Worm (Caenorhabditis elegans) whole organism, L4 larva: ENCODE measurements around the gene lin-52.
A peak's percentile ranks its signal among the peaks of the same experiment; 100 is the strongest.
"Not testable (repeated sequence)": the region's sequence is repeated elsewhere in the genome, so short reads cannot be mapped to it uniquely, and the experiment has no call there.

Source experiments
- D1046.2 ChIP-seq: fragments of 200-800 bp; sonication (Bioruptor generic); IDR thresholded peaks from 2 replicates; pipeline ENCODE4 v1.3.6; 2022; ENCODE audit warnings: missing genetic modification characterization, missing compliant biosample characterization
- F26F4.8 ChIP-seq: fragments of 200-800 bp; sonication (Bioruptor generic); conservative IDR thresholded peaks from 2 replicates; pipeline ENCODE4 v1.3.6; 2022; ENCODE audit warnings: missing genetic modification characterization, missing compliant biosample characterization
- F44E2.7 ChIP-seq: fragments of 200-800 bp; sonication (Bioruptor generic); IDR thresholded peaks from 2 replicates; pipeline ENCODE4 v2.1.2; 2022; ENCODE audit warnings: missing genetic modification characterization, missing compliant biosample characterization
- R02D3.7 ChIP-seq: fragments of 150-350 bp; sonication (generic microtip); optimal IDR thresholded peaks from 3 replicates; lab custom pipeline; 2014; ENCODE audit warnings: missing biosample characterization, missing genetic modification characterization
- Y48G9A.11 ChIP-seq: fragments of 200-800 bp; sonication (Bioruptor generic); IDR thresholded peaks from 2 replicates; pipeline ENCODE4 v1.3.6; 2022; ENCODE audit warnings: missing genetic modification reagents, missing genetic modification characterization, missing compliant biosample characterization
- ZK337.2 ChIP-seq: fragments of 200-800 bp; sonication (Bioruptor generic); IDR thresholded peaks from 2 replicates; pipeline ENCODE4 v1.3.6; 2022; ENCODE audit warnings: missing genetic modification reagents, missing genetic modification characterization, missing compliant biosample characterization
- aha-1 ChIP-seq: fragments of 150-350 bp; peaks from one replicate; lab custom pipeline; 2014; ENCODE audit warnings: missing biosample characterization, missing genetic modification characterization
- arid-1 ChIP-seq: fragments of 200-800 bp; sonication (Bioruptor generic); conservative IDR thresholded peaks from 2 replicates; pipeline ENCODE4 v1.3.6; 2022; ENCODE audit warnings: missing genetic modification reagents, missing genetic modification characterization, missing compliant biosample characterization
- attf-4 ChIP-seq: sonication (generic microtip); optimal IDR thresholded peaks from 3 replicates; lab custom pipeline; 2017; ENCODE audit warnings: missing biosample characterization, missing genetic modification characterization
- ctbp-1 ChIP-seq: fragments of 200-800 bp; sonication (Bioruptor generic); IDR thresholded peaks from 2 replicates; pipeline ENCODE4 v1.3.6; 2022; ENCODE audit warnings: missing genetic modification reagents, missing genetic modification characterization, missing compliant biosample characterization
- daf-16 ChIP-seq, 3 experiments: sonication (generic microtip); optimal IDR thresholded peaks; 2 replicates each; lab custom pipeline; 2016 to 2017; ENCODE audit warnings: missing genetic modification characterization in 3 of 3, missing genetic modification reagents in 3 of 3, mild to moderate bottlenecking in 2 of 3, missing compliant biosample characterization in 2 of 3, missing biosample characterization in 1 of 3, moderate library complexity in 1 of 3
- dmd-6 ChIP-seq: fragments of 200-800 bp; sonication (Bioruptor generic); IDR thresholded peaks from 2 replicates; pipeline ENCODE4 v1.3.6; 2022; ENCODE audit warnings: missing genetic modification reagents, missing genetic modification characterization, missing compliant biosample characterization
- dmd-8 ChIP-seq: fragments of 200-800 bp; sonication (Bioruptor generic); IDR thresholded peaks from 2 replicates; pipeline ENCODE4 v1.3.6; 2022; ENCODE audit warnings: missing genetic modification characterization, missing compliant biosample characterization
- dmd-9 ChIP-seq: fragments of 200-800 bp; sonication (Bioruptor generic); IDR thresholded peaks from 2 replicates; pipeline ENCODE4 v1.3.6; 2022; ENCODE audit warnings: missing genetic modification reagents, missing genetic modification characterization, missing compliant biosample characterization
- dpl-1 ChIP-seq: fragments of 150-350 bp; optimal IDR thresholded peaks from 2 replicates; lab custom pipeline; 2014; ENCODE audit warnings: missing biosample characterization, missing genetic modification reagents, missing genetic modification characterization
- dve-1 ChIP-seq: sonication (generic microtip); optimal IDR thresholded peaks from 2 replicates; lab custom pipeline; 2017; ENCODE audit warnings: antibody characterized with exemption, mild to moderate bottlenecking, missing genetic modification characterization, missing compliant biosample characterization; ENCODE audit not compliant: insufficient read depth
- fkh-10 ChIP-seq: fragments of 150-350 bp; optimal IDR thresholded peaks from 2 replicates; lab custom pipeline; 2014; ENCODE audit warnings: missing biosample characterization, missing genetic modification reagents, missing genetic modification characterization
- hlh-30 ChIP-seq: sonication (generic microtip); optimal IDR thresholded peaks from 2 replicates; lab custom pipeline; 2017; ENCODE audit warnings: antibody characterized with exemption, mild to moderate bottlenecking, missing genetic modification characterization, missing compliant biosample characterization; ENCODE audit not compliant: insufficient read depth
- hmg-1.1 ChIP-seq: fragments of 200-800 bp; sonication (Bioruptor generic); IDR thresholded peaks from 2 replicates; pipeline ENCODE4 v1.3.6; 2022; ENCODE audit warnings: missing genetic modification reagents, missing genetic modification characterization, missing compliant biosample characterization
- jun-1 ChIP-seq: fragments of 150-350 bp; optimal IDR thresholded peaks from 2 replicates; lab custom pipeline; 2014; ENCODE audit warnings: missing biosample characterization, missing genetic modification reagents, missing genetic modification characterization
- lim-7 ChIP-seq: fragments of 200-800 bp; sonication (Bioruptor generic); IDR thresholded peaks from 2 replicates; pipeline ENCODE4 v1.3.6; 2022; ENCODE audit warnings: missing genetic modification characterization, missing compliant biosample characterization
- lin-1 ChIP-seq: fragments of 200-800 bp; sonication (Bioruptor generic); IDR thresholded peaks from 2 replicates; pipeline ENCODE4 v1.3.6; 2022; ENCODE audit warnings: missing genetic modification reagents, missing genetic modification characterization, missing compliant biosample characterization
- lin-38 ChIP-seq: fragments of 200-800 bp; sonication (Bioruptor generic); IDR thresholded peaks from 2 replicates; pipeline ENCODE4 v1.3.6; 2022; ENCODE audit warnings: missing genetic modification reagents, missing genetic modification characterization, missing compliant biosample characterization
- lsy-2 ChIP-seq, 2 experiments: fragments of 150-350 bp in 1 of 2; sonication (generic microtip) in 1 of 2; optimal IDR thresholded peaks; 2 replicates each; lab custom pipeline; 2014 to 2017; ENCODE audit warnings: missing biosample characterization in 2 of 2, missing genetic modification characterization in 2 of 2
- madf-5 ChIP-seq, 2 experiments: fragments of 200-800 bp; sonication (Bioruptor generic); IDR thresholded peaks; 2 replicates each; pipeline ENCODE4 v1.3.6; 2022; ENCODE audit warnings: missing compliant biosample characterization in 2 of 2, missing genetic modification characterization in 2 of 2
- madf-9 ChIP-seq: fragments of 200-800 bp; sonication (Bioruptor generic); conservative IDR thresholded peaks from 2 replicates; pipeline ENCODE4 v1.3.6; 2022; ENCODE audit warnings: missing genetic modification reagents, missing genetic modification characterization, missing compliant biosample characterization
- mdt-29 ChIP-seq: fragments of 200-800 bp; sonication (Bioruptor generic); IDR thresholded peaks from 2 replicates; pipeline ENCODE4 v1.3.6; 2022; ENCODE audit warnings: missing genetic modification reagents, missing genetic modification characterization, missing compliant biosample characterization
- mes-2 ChIP-seq: sonication (generic microtip); optimal IDR thresholded peaks from 2 replicates; lab custom pipeline; 2016; ENCODE audit warnings: missing genotype, mild to moderate bottlenecking, missing genetic modification characterization, missing compliant biosample characterization; ENCODE audit not compliant: poor library complexity, severe bottlenecking
- nhr-28 ChIP-seq: fragments of 150-350 bp; optimal IDR thresholded peaks from 2 replicates; lab custom pipeline; 2014; ENCODE audit warnings: missing biosample characterization, missing genetic modification characterization
- pha-4 ChIP-seq, 2 experiments: fragments of 150-350 bp in 1 of 2; fragments of 200-800 bp in 1 of 2; sonication (Bioruptor generic) in 1 of 2; IDR thresholded peaks in 1 of 2; optimal IDR thresholded peaks in 1 of 2; 2 replicates each; pipeline versions ENCODE4 v1.3.6 to Lab custom; 2014 to 2022; ENCODE audit warnings: missing genetic modification characterization in 2 of 2, missing genetic modification reagents in 2 of 2, missing biosample characterization in 1 of 2, missing compliant biosample characterization in 1 of 2
- set-16 ChIP-seq: fragments of 200-800 bp; sonication (Bioruptor generic); IDR thresholded peaks from 2 replicates; pipeline ENCODE4 v1.3.6; 2022; ENCODE audit warnings: missing genetic modification reagents, missing genetic modification characterization, missing compliant biosample characterization
- skn-1 ChIP-seq: fragments of 150-350 bp; optimal IDR thresholded peaks from 2 replicates; lab custom pipeline; 2014; ENCODE audit warnings: missing biosample characterization, missing genetic modification characterization
- snpc-1.2 ChIP-seq: fragments of 200-800 bp; sonication (Bioruptor generic); IDR thresholded peaks from 2 replicates; pipeline ENCODE4 v1.3.6; 2022; ENCODE audit warnings: missing genetic modification reagents, missing genetic modification characterization, missing compliant biosample characterization
- tra-1 ChIP-seq: fragments of 200-800 bp; sonication (Bioruptor generic); IDR thresholded peaks from 2 replicates; pipeline ENCODE4 v1.3.6; 2022; ENCODE audit warnings: missing genetic modification reagents, missing genetic modification characterization, missing compliant biosample characterization
- vab-7 ChIP-seq: fragments of 200-800 bp; sonication (Bioruptor generic); IDR thresholded peaks from 2 replicates; pipeline ENCODE4 v1.3.6; 2022; ENCODE audit warnings: missing genetic modification reagents, missing genetic modification characterization, missing compliant biosample characterization
- zag-1 ChIP-seq: fragments of 150-350 bp; optimal IDR thresholded peaks from 2 replicates; lab custom pipeline; 2014; ENCODE audit warnings: missing biosample characterization, missing genetic modification characterization
- zip-2 ChIP-seq: fragments of 150-350 bp; optimal IDR thresholded peaks from 2 replicates; lab custom pipeline; 2014; ENCODE audit warnings: missing biosample characterization, missing genetic modification characterization

Gene lin-52

DNA sequence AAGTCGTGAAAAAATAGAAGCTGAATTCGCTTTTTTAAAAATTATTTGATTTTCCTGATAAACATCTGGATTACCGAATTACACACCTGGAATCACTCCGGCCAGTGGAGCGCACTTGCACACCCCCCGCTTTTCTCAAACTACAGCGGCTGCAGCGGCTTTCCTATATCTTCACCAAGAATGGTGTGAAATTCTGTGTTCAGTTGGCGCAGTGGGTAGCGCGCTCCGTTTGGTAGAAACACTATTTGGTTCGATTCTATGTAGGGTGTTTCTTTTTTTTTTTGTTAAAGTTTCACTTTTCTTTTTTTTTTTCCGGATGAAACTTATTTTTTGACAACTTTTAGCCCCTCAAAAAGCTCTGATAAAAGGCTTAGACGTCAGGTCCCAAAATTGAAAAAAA lies 24.6 kb upstream of the lin-52 start:
- peak; percentile 69 for TF ChIP-seq vab-7
- TF ChIP-seq tra-1 (GFP tag; lab: Robert Waterston, UW) = 0 out of 2 replicates have a peak, but pooled peaks have one; percentile 31
- peak; percentile 59; the same call in 1 of the 2 replicates for TF ChIP-seq D1046.2 (GFP tag; lab: Robert Waterston, UW)
- peak; percentile 86 for TF ChIP-seq lin-38 (GFP tag; lab: Robert Waterston, UW)
- TF ChIP-seq lim-7 = peak; percentile 73
- TF ChIP-seq mdt-29 (GFP tag; lab: Robert Waterston, UW) = peak; percentile 47; the same call in 1 of the 2 replicates
- TF ChIP-seq Y48G9A.11 (GFP tag; lab: Robert Waterston, UW) = peak; percentile 58
- peak; percentile 51; the same call in 1 of the 2 replicates for TF ChIP-seq hmg-1.1 (GFP tag; lab: Robert Waterston, UW)
- TF ChIP-seq ctbp-1 (GFP tag; lab: Robert Waterston, UW) = peak; percentile 34; the same call in 1 of the 2 replicates
- peak; percentile 54; the same call in 1 of the 2 replicates for TF ChIP-seq F26F4.8 (GFP tag; lab: Robert Waterston, UW)
- TF ChIP-seq madf-9 = 0 out of 2 replicates have a peak, but pooled peaks have one; percentile 42
- peak; percentile 60; the same call in 1 of the 2 replicates for TF ChIP-seq pha-4 (GFP tag; IDR thresholded peaks at IDR 0.05; lab: Robert Waterston, UW)
- not testable (repeated sequence) for TF ChIP-seq pha-4 (tag; optimal IDR thresholded peaks at IDR 0.05; lab: Kevin White, UChicago)
- TF ChIP-seq lin-1 (GFP tag; lab: Robert Waterston, UW) = peak; percentile 28; the same call in 1 of the 2 replicates
- TF ChIP-seq snpc-1.2 (GFP tag; lab: Robert Waterston, UW) = peak; percentile 73
- 0 out of 2 replicates have a peak, but pooled peaks have one; percentile 20 for TF ChIP-seq F44E2.7
- TF ChIP-seq ZK337.2 (GFP tag; lab: Robert Waterston, UW) = 0 out of 2 replicates have a peak, but pooled peaks have one; percentile 48
- TF ChIP-seq arid-1 = peak; percentile 63; the same call in 1 of the 2 replicates
- TF ChIP-seq dmd-8 = peak; percentile 66; the same call in 1 of the 2 replicates
- 0 out of 4 replicates have a peak, but pooled peaks of 1 of the 2 experiments have one; percentile 17 for TF ChIP-seq madf-5 (GFP tag; IDR thresholded peaks at IDR 0.05; lab: Robert Waterston, UW)
- TF ChIP-seq, all 104 proteins: peak for 19; not testable (repeated sequence) for 85

ce11 chrIII:9848603-9849002 lies 24.1 kb upstream of the lin-52 start:
- TF ChIP-seq dpl-1 (GFP tag; lab: Kevin White, UChicago) = peak; percentile 43
- TF ChIP-seq mes-2 (tag; lab: Kevin White, UChicago) = peak; percentile 38
- TF ChIP-seq dmd-9 (GFP tag; lab: Robert Waterston, UW) = no peak
- TF ChIP-seq, all 104 proteins: peak for 2

ce11 chrIII:9848083-9848482 lies 23.5 kb upstream of the lin-52 start, which contains the start of gene mrpl-36:
Gene mrpl-36 (minus strand): TSS chrIII:9848116.
- peak in 1 of 2 experiments; percentile 74 for TF ChIP-seq lsy-2 (tag; optimal IDR thresholded peaks at IDR 0.05; lab: Kevin White, UChicago)
- TF ChIP-seq dmd-6 (GFP tag; lab: Robert Waterston, UW) = peak; percentile 19; the same call in 1 of the 2 replicates
- TF ChIP-seq snpc-1.2 (GFP tag; lab: Robert Waterston, UW) = no peak
- no peak for TF ChIP-seq attf-4
- no peak for TF ChIP-seq R02D3.7
- TF ChIP-seq lin-38 (GFP tag; lab: Robert Waterston, UW) = peak; percentile 86
- TF ChIP-seq dve-1 (tag; lab: Kevin White, UChicago) = peak; percentile 33
- TF ChIP-seq hlh-30 (tag; lab: Kevin White, UChicago) = peak; percentile 36

ce11 chrIII:9846093-9846492 lies 21.5 kb upstream of the lin-52 start, which contains the start of gene K11H3.2:
Gene K11H3.2 (plus strand): TSS chrIII:9846393.
- no peak for TF ChIP-seq fkh-10 (GFP tag; lab: Kevin White, UChicago)
- TF ChIP-seq, all 104 proteins: peak for 0

DNA sequence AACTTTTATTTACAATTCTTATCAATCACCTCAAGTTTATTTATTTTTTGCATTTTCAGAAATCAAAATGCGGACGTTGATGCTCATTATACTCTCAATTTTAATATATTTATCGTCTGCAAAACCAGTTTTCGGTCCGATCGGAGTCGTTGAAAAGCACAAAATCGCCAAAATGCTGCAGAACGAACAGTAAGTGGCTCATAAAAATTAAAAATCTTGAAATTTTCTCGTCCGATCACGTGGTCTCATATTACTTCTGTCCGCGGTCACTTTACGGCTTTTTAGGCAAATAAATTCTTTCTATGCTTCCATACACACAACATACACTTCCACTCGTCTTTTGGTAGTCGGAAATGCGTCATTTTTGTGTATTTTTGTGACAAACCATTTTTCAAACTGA lies 19.2 kb upstream of the lin-52 start, which contains the start of gene K11H3.5:
TSS of gene K11H3.5 (plus strand) at position 54 of the 400 bp plus-strand sequence.
- TF ChIP-seq nhr-28 (tag; lab: Kevin White, UChicago) (peak; percentile 35), madf-5 (GFP tag; IDR thresholded peaks at IDR 0.05; lab: Robert Waterston, UW) (no peak), aha-1 (tag; lab: Kevin White, UChicago) (peak; percentile 68), jun-1 (tag; lab: Kevin White, UChicago) (no peak), zip-2 (no peak), set-16 (GFP tag; lab: Robert Waterston, UW) (no peak), skn-1 (tag; lab: Kevin White, UChicago) (no peak), lin-1 (GFP tag; lab: Robert Waterston, UW) (no peak), daf-16 (GFP tag; optimal IDR thresholded peaks at IDR 0.05; lab: Kevin White, UChicago) (no peak), daf-16 (tag; optimal IDR thresholded peaks at IDR 0.05; lab: Kevin White, UChicago) (peak; percentile 2), zag-1 (tag; lab: Kevin White, UChicago) (no peak)
